Worm (Caenorhabditis elegans): ENCODE data around the gene F14D2.19.

DNA sequence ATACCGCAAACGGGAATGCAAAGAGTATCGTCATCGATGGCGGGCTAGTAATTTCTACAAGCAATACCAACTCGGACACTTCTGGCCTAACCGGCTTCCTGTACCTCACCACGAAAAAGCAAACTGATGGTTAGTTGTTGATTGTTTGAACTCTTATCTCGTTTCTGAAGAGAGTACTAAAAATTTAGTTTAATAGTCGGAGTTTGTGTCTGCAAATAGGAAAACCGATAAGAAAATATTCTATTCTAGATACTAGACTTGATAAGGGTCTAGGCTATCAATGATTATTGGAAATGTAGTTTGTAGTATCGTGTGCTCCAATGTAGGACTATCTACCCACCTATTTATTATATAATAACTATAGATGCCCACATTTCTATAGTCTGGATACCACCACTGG is 18.1 kb downstream of the F14D2.19 start:
- no peak for TF ChIP-seq ztf-11 (tag; optimal IDR thresholded peaks at IDR 0.05)
- TF ChIP-seq ama-1 (optimal IDR thresholded peaks at IDR 0.05), result no peak
- no peak for TF ChIP-seq mdl-1 (tag; optimal IDR thresholded peaks at IDR 0.05)
- no peak for TF ChIP-seq aly-2 (tag; optimal IDR thresholded peaks at IDR 0.05)
- TF ChIP-seq grh-1 (GFP tag; IDR thresholded peaks at IDR 0.05), result no peak

Measured in whole organism, L1 larva.